Fruit fly (Drosophila melanogaster): ENCODE measurements around the gene Or71a.

- TF ChIP-seq psq (optimal IDR thresholded peaks at IDR 0.05) (no peak), ttk (optimal IDR thresholded peaks at IDR 0.05) (no peak), h (optimal IDR thresholded peaks at IDR 0.05) (no peak), Myc (optimal IDR thresholded peaks at IDR 0.05) (no peak), Sin3A (optimal IDR thresholded peaks at IDR 0.05) (no peak), insv (optimal IDR thresholded peaks at IDR 0.05) (no peak)
These were observed 11.8 kb upstream of the Or71a start for dm6 chr3L:15089887-15090679.
